Fruit fly (Drosophila melanogaster) whole organism, embryonic: ENCODE data around the gene CCT3.

Experiments
- Asciz ChIP-seq: fragments of 200-800 bp; sonication (Bioruptor generic); optimal IDR thresholded peaks from 2 replicates; lab custom pipeline; 2017; ENCODE audit warnings: missing biosample characterization, mild to moderate bottlenecking, missing genetic modification characterization, missing genetic modification reagents
- CG10147 ChIP-seq: fragments of 200-800 bp; sonication (Bioruptor generic); optimal IDR thresholded peaks from 2 replicates; lab custom pipeline; 2019; ENCODE audit warnings: missing biosample characterization, mild to moderate bottlenecking, missing genetic modification characterization, moderate library complexity
- CG12659 ChIP-seq: fragments of 200-800 bp; sonication (Bioruptor generic); optimal IDR thresholded peaks from 3 replicates; lab custom pipeline; 2017; ENCODE audit warnings: mild to moderate bottlenecking, missing biosample characterization, missing genetic modification reagents, missing genetic modification characterization
- Mes4 ChIP-seq: fragments of 200-800 bp; sonication (Bioruptor generic); optimal IDR thresholded peaks from 2 replicates; lab custom pipeline; 2016; ENCODE audit warnings: missing biosample characterization, missing genetic modification characterization
- Poxn ChIP-seq: fragments of 200-800 bp; sonication (Bioruptor generic); IDR thresholded peaks from 2 replicates; pipeline ENCODE4 v1.3.6; 2022; ENCODE audit warnings: missing biosample characterization, missing genetic modification characterization
- Sry-β ChIP-seq: fragments of 200-800 bp; sonication (Bioruptor generic); optimal IDR thresholded peaks from 2 replicates; lab custom pipeline; 2018; ENCODE audit warnings: missing biosample characterization, mild to moderate bottlenecking, missing genetic modification characterization, moderate library complexity
- kah ChIP-seq: fragments of 200-800 bp; sonication (Bioruptor generic); optimal IDR thresholded peaks from 2 replicates; lab custom pipeline; 2018; ENCODE audit warnings: missing biosample characterization, mild to moderate bottlenecking, missing genetic modification characterization
- peb ChIP-seq: fragments of 200-800 bp; sonication (Bioruptor generic); IDR thresholded peaks from 2 replicates; pipeline ENCODE4 v1.3.6; 2022; ENCODE audit warnings: missing biosample characterization, missing genetic modification characterization
- pho ChIP-seq: fragments of 200-800 bp; sonication (Bioruptor generic); optimal IDR thresholded peaks from 2 replicates; lab custom pipeline; 2016; ENCODE audit warnings: missing biosample characterization, missing genetic modification characterization
- toy ChIP-seq: fragments of 200-800 bp; sonication (Bioruptor generic); IDR thresholded peaks from 2 replicates; pipeline ENCODE4 v1.3.6; 2022; ENCODE audit warnings: missing biosample characterization, missing genetic modification characterization

DNA sequence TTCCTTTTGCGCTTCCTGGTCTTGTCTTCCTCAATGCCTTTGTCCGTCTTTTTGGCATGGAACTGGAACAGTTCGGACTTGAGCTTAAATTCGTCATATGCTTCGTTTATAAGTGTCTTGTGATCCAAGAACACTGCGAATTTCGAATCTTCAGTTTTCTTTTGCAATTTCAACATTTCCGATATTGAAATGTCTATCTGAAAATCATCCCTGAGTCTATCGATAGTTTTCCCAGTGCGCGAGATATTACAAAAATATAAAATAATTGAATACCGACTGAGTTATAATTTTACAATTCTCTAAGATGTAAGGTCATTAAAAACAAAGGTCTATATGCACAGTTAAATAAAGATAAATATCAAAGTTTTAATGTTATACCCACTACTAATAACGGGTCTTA is 3.5 kb downstream of the CCT3 start, which contains the start of gene Mettl4:
- TF ChIP-seq Mes4 (GFP tag; lab: Kevin White, UChicago) (no peak), toy (GFP tag; lab: Robert Waterston, UW) (no peak), CG12659 (GFP tag; lab: Kevin White, UChicago) (no peak), pho (GFP tag; lab: Kevin White, UChicago) (no peak), Poxn (GFP tag; lab: Robert Waterston, UW) (no peak), kah (GFP tag; lab: Kevin White, UChicago) (no peak), Sry-β (GFP tag; lab: Kevin White, UChicago) (no peak), Asciz (GFP tag; lab: Kevin White, UChicago) (no peak), CG10147 (GFP tag; lab: Kevin White, UChicago) (no peak), peb (GFP tag; lab: Robert Waterston, UW) (no peak)
